Worm (Caenorhabditis elegans) whole organism, young adult: ENCODE data around the gene C16C10.9.

ENCODE experiments used
- B0019.2 ChIP-seq: fragments of 200-800 bp; sonication (Bioruptor generic); conservative IDR thresholded peaks from 2 replicates; pipeline ENCODE4 v1.3.6; 2022; ENCODE audit warnings: missing genetic modification reagents, missing genetic modification characterization, missing compliant biosample characterization
- B0035.1 ChIP-seq: sonication (generic microtip); optimal IDR thresholded peaks from 2 replicates; lab custom pipeline; 2016; ENCODE audit warnings: missing genetic modification characterization, mild to moderate bottlenecking, missing compliant biosample characterization, missing genotype, missing genetic modification reagents
- F39B2.1 ChIP-seq: fragments of 200-800 bp; sonication (Bioruptor generic); IDR thresholded peaks from 2 replicates; pipeline ENCODE4 v1.3.6; 2022; ENCODE audit warnings: missing genetic modification reagents, missing genetic modification characterization, missing compliant biosample characterization
- F52B5.7 ChIP-seq: sonication (generic microtip); optimal IDR thresholded peaks from 2 replicates; lab custom pipeline; 2016; ENCODE audit warnings: mild to moderate bottlenecking, missing genetic modification characterization, missing compliant biosample characterization
- K12H6.12 ChIP-seq: fragments of 200-800 bp; sonication (Bioruptor generic); optimal IDR thresholded peaks from 2 replicates; lab custom pipeline; 2018; ENCODE audit warnings: mild to moderate bottlenecking, missing genetic modification characterization, missing compliant biosample characterization
- T26A5.8 ChIP-seq: sonication (generic microtip); optimal IDR thresholded peaks from 2 replicates; lab custom pipeline; 2016; ENCODE audit warnings: missing genetic modification characterization, missing compliant biosample characterization
- Y53G8AR.9 ChIP-seq: fragments of 200-800 bp; sonication (Bioruptor generic); conservative IDR thresholded peaks from 2 replicates; pipeline ENCODE4 v1.3.6; 2022; ENCODE audit warnings: missing genetic modification reagents, missing genetic modification characterization, missing compliant biosample characterization
- Y56A3A.18 ChIP-seq: fragments of 200-800 bp; sonication (Bioruptor generic); IDR thresholded peaks from 2 replicates; pipeline ENCODE4 v1.3.6; 2022; ENCODE audit warnings: missing genetic modification reagents, missing genetic modification characterization, missing compliant biosample characterization
- atf-7 ChIP-seq: sonication (generic microtip); optimal IDR thresholded peaks from 2 replicates; lab custom pipeline; 2017; ENCODE audit warnings: mild to moderate bottlenecking, missing genetic modification characterization, missing compliant biosample characterization
- attf-5 ChIP-seq: fragments of 200-800 bp; sonication (Bioruptor generic); optimal IDR thresholded peaks from 2 replicates; lab custom pipeline; 2018; ENCODE audit warnings: mild to moderate bottlenecking, missing genetic modification characterization, missing compliant biosample characterization
- ceh-27 ChIP-seq: fragments of 200-800 bp; sonication (Bioruptor generic); optimal IDR thresholded peaks from 2 replicates; lab custom pipeline; 2018; ENCODE audit warnings: mild to moderate bottlenecking, missing genetic modification characterization, moderate library complexity, missing compliant biosample characterization
- ceh-40 ChIP-seq: fragments of 200-800 bp; sonication (Bioruptor generic); IDR thresholded peaks from 2 replicates; pipeline ENCODE4 v1.3.6; 2022; ENCODE audit warnings: missing genetic modification characterization, missing compliant biosample characterization
- ceh-91 ChIP-seq: fragments of 200-800 bp; sonication (Bioruptor generic); IDR thresholded peaks from 2 replicates; pipeline ENCODE4 v1.3.6; 2022; ENCODE audit warnings: missing genetic modification reagents, missing genetic modification characterization, missing compliant biosample characterization
- egrh-3 ChIP-seq: fragments of 200-800 bp; sonication (Bioruptor generic); IDR thresholded peaks from 2 replicates; pipeline ENCODE4 v1.3.6; 2022; ENCODE audit warnings: missing genetic modification reagents, missing genetic modification characterization, missing compliant biosample characterization
- fkh-3 ChIP-seq: sonication (generic microtip); optimal IDR thresholded peaks from 2 replicates; lab custom pipeline; 2016; ENCODE audit warnings: mild to moderate bottlenecking, missing genetic modification characterization, missing compliant biosample characterization
- him-1 ChIP-seq: sonication (generic microtip); optimal IDR thresholded peaks from 2 replicates; lab custom pipeline; 2016; ENCODE audit warnings: missing genotype, missing genetic modification reagents, missing genetic modification characterization, missing compliant biosample characterization
- hlh-26 ChIP-seq: fragments of 200-800 bp; sonication (Bioruptor generic); conservative IDR thresholded peaks from 2 replicates; pipeline ENCODE4 v1.3.6; 2022; ENCODE audit warnings: missing genetic modification reagents, missing genetic modification characterization, missing compliant biosample characterization
- lin-26 ChIP-seq: fragments of 200-800 bp; sonication (Bioruptor generic); IDR thresholded peaks from 2 replicates; pipeline ENCODE4 v1.3.6; 2022; ENCODE audit warnings: missing genetic modification reagents, missing genetic modification characterization, missing compliant biosample characterization
- lin-40 ChIP-seq: sonication (generic microtip); optimal IDR thresholded peaks from 2 replicates; lab custom pipeline; 2016; ENCODE audit warnings: missing genetic modification characterization, mild to moderate bottlenecking, missing compliant biosample characterization, missing genotype, missing genetic modification reagents
- lsl-1 ChIP-seq: fragments of 200-800 bp; sonication (Bioruptor generic); optimal IDR thresholded peaks from 2 replicates; lab custom pipeline; 2018; ENCODE audit warnings: mild to moderate bottlenecking, missing genetic modification characterization, moderate library complexity, missing compliant biosample characterization
- lsy-27 ChIP-seq: sonication (generic microtip); optimal IDR thresholded peaks from 2 replicates; lab custom pipeline; 2017; ENCODE audit warnings: missing genetic modification characterization, mild to moderate bottlenecking, missing compliant biosample characterization, antibody characterized with exemption, missing genotype, borderline replicate concordance; ENCODE audit not compliant: insufficient read depth
- mes-4 ChIP-seq: sonication (generic microtip); optimal IDR thresholded peaks from 2 replicates; lab custom pipeline; 2016; ENCODE audit warnings: missing genotype, missing genetic modification characterization, missing compliant biosample characterization
- nfya-1 ChIP-seq: sonication (generic microtip); optimal IDR thresholded peaks from 2 replicates; lab custom pipeline; 2017; ENCODE audit warnings: antibody characterized with exemption, missing compliant biosample characterization, missing genetic modification characterization, borderline replicate concordance; ENCODE audit not compliant: insufficient read depth
- nfyb-1 ChIP-seq: fragments of 200-800 bp; sonication (Bioruptor generic); IDR thresholded peaks from 2 replicates; pipeline ENCODE4 v1.3.6; 2022; ENCODE audit warnings: missing genetic modification reagents, missing genetic modification characterization, missing compliant biosample characterization
- rec-8 ChIP-seq, 2 experiments: sonication (generic microtip); optimal IDR thresholded peaks; 2 replicates each; lab custom pipeline; 2016; ENCODE audit warnings: mild to moderate bottlenecking in 2 of 2, missing genetic modification characterization in 2 of 2, missing genetic modification reagents in 2 of 2, missing genotype in 2 of 2, missing biosample characterization in 1 of 2, missing compliant biosample characterization in 1 of 2, moderate library complexity in 1 of 2
- sea-2 ChIP-seq: fragments of 200-800 bp; sonication (Bioruptor generic); IDR thresholded peaks from 2 replicates; pipeline ENCODE4 v1.3.6; 2022; ENCODE audit warnings: missing genetic modification characterization, missing compliant biosample characterization
- snpc-3.4 ChIP-seq: sonication (generic microtip); optimal IDR thresholded peaks from 2 replicates; lab custom pipeline; 2017; ENCODE audit warnings: missing genetic modification characterization, mild to moderate bottlenecking, missing compliant biosample characterization, antibody characterized with exemption, moderate library complexity, missing genotype, missing genetic modification reagents
- snpc-4 ChIP-seq, 5 experiments: fragments of 150-350 bp in 1 of 5; sonication (generic microtip) in 4 of 5; optimal IDR thresholded peaks; 2 replicates each; lab custom pipeline; 2014 to 2018; ENCODE audit warnings: missing genetic modification characterization in 5 of 5, missing biosample characterization in 3 of 5, antibody characterized with exemption in 2 of 5, mild to moderate bottlenecking in 2 of 5, missing compliant biosample characterization in 2 of 5, missing genotype in 2 of 5, moderate library complexity in 2 of 5, missing genetic modification reagents in 1 of 5
- somi-1 ChIP-seq: fragments of 200-800 bp; sonication (Bioruptor generic); optimal IDR thresholded peaks from 2 replicates; lab custom pipeline; 2018; ENCODE audit warnings: mild to moderate bottlenecking, missing genetic modification characterization, missing compliant biosample characterization
- unc-130 ChIP-seq: sonication (generic microtip); optimal IDR thresholded peaks from 2 replicates; lab custom pipeline; 2016; ENCODE audit warnings: missing genetic modification reagents, missing genetic modification characterization, missing compliant biosample characterization
- unc-62 ChIP-seq: fragments of 150-350 bp; optimal IDR thresholded peaks from 2 replicates; lab custom pipeline; 2014; ENCODE audit warnings: missing biosample characterization, missing genetic modification reagents, missing genetic modification characterization
- xnd-1 ChIP-seq: sonication (generic microtip); optimal IDR thresholded peaks from 2 replicates; lab custom pipeline; 2016; ENCODE audit warnings: missing genotype, missing genetic modification reagents, missing genetic modification characterization, missing compliant biosample characterization
- ztf-3 ChIP-seq: fragments of 200-800 bp; sonication (Bioruptor generic); optimal IDR thresholded peaks from 2 replicates; lab custom pipeline; 2018; ENCODE audit warnings: mild to moderate bottlenecking, missing genetic modification characterization, missing compliant biosample characterization

C16C10.9 gene

DNA sequence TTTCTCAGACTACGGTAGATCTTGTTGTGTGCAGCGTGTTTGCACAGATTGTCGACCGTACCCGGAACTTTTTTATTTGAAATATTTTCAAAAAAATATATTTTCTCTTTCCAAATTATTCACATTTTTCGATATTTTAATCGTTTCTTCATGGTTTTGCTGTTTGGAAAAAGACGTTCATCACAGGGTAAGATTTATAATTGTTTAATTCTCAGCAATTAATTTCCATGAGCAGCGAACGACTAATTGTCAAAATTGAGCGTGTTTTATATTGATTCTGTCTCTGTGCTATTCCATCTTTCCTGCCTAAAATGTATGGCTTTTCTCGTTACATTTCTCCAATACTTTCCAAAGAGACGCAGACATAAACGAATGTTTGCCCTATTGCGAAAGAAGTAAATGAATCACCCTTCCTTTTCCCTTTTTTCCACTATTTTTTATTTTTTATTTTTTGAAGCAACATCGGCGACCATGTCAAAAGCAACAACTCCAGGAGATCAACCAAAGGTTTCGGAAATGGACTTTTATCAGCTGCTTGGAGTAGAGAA is 34.0 kb upstream of the C16C10.9 start, which contains the start of gene dnj-16 (continued):
- TF ChIP-seq B0035.1 (tag; lab: Kevin White, UChicago) = no peak
- no peak for TF ChIP-seq ztf-3 (GFP tag; lab: Kevin White, UChicago)
- TF ChIP-seq him-1 = no peak
- TF ChIP-seq ceh-27 (GFP tag; lab: Kevin White, UChicago) = no peak
- TF ChIP-seq lsy-27 (tag; lab: Kevin White, UChicago) = no peak
- no peak for TF ChIP-seq lin-26 (GFP tag; lab: Robert Waterston, UW)

DNA sequence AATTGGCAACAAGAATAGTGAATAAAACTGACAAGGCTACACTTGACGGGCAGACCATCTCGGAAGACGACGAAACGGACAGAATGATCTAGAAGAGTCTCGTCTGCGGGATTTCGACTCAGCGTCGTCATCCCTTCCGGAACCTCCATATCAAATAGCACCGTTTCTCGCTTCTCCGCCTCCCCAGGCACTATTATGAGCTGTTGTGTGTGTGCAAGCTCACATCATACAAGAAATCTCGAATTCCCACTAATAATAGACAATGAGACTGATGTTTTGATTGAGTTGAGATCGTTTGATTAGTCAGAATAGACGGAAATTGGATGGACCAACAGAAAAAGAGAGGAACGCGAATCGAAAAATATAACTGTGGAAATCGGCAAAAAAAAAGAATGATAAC is 33.0 kb upstream of the C16C10.9 start, which contains the start of gene spp-28:
spp-28 (minus strand) TSS at position 101 of the 400 bp plus-strand sequence.
- no peak for TF ChIP-seq unc-62 (GFP tag; lab: Kevin White, UChicago)
- no peak for TF ChIP-seq rec-8 (tag; optimal IDR thresholded peaks at IDR 0.05; lab: Kevin White, UChicago)
- no peak for TF ChIP-seq nfya-1 (tag; lab: Kevin White, UChicago)
- TF ChIP-seq Y56A3A.18 (GFP tag; lab: Robert Waterston, UW) = no peak
- no peak for TF ChIP-seq unc-130 (GFP tag; lab: Kevin White, UChicago)
- no peak for TF ChIP-seq lsl-1
- no peak for TF ChIP-seq lin-40 (tag; lab: Kevin White, UChicago)
- TF ChIP-seq snpc-3.4 (tag; lab: Kevin White, UChicago) = no peak
- no peak for TF ChIP-seq nfyb-1 (GFP tag; lab: Robert Waterston, UW)
- no peak for TF ChIP-seq F52B5.7 (tag; lab: Kevin White, UChicago)
- no peak for TF ChIP-seq atf-7 (tag; lab: Kevin White, UChicago)
- TF ChIP-seq B0019.2 = no peak
- no peak for TF ChIP-seq snpc-4 (GFP tag; optimal IDR thresholded peaks at IDR 0.05; lab: Kevin White, UChicago)
- no peak for TF ChIP-seq snpc-4 (tag; optimal IDR thresholded peaks at IDR 0.05; lab: Kevin White, UChicago)
- no peak for TF ChIP-seq T26A5.8 (tag; lab: Kevin White, UChicago)
- TF ChIP-seq xnd-1 (tag; lab: Kevin White, UChicago) = no peak
- TF ChIP-seq, all 124 proteins: peak for 0

ce11 chrIII:4189602-4190001 is 32.4 kb upstream of the C16C10.9 start:
- TF ChIP-seq egrh-3 (no peak), hlh-26 (no peak), sea-2 (no peak), attf-5 (GFP tag; lab: Kevin White, UChicago) (no peak), nfya-1 (tag; lab: Kevin White, UChicago) (no peak), rec-8 (tag; optimal IDR thresholded peaks at IDR 0.05; lab: Kevin White, UChicago) (no peak), K12H6.12 (tag; lab: Kevin White, UChicago) (no peak), mes-4 (tag; lab: Kevin White, UChicago) (no peak), ceh-40 (GFP tag; lab: Robert Waterston, UW) (no peak), F39B2.1 (GFP tag; lab: Robert Waterston, UW) (no peak), somi-1 (no peak), fkh-3 (tag; lab: Kevin White, UChicago) (no peak), ceh-91 (GFP tag; lab: Robert Waterston, UW) (no peak), Y53G8AR.9 (GFP tag; lab: Robert Waterston, UW) (no peak), lin-40 (tag; lab: Kevin White, UChicago) (no peak)
- TF ChIP-seq, all 124 proteins: peak for 0
